Worm (Caenorhabditis elegans) whole organism, L2 larva: ENCODE measurements around the gene mca-3.

ENCODE experiments used
- ceh-16 ChIP-seq: fragments of 150-350 bp; optimal IDR thresholded peaks from 2 replicates; lab custom pipeline; 2014; ENCODE audit warnings: missing biosample characterization, missing genetic modification characterization
- ceh-82 ChIP-seq: fragments of 150-350 bp; optimal IDR thresholded peaks from 2 replicates; lab custom pipeline; 2014; ENCODE audit warnings: missing biosample characterization, missing genetic modification characterization
- elt-3 ChIP-seq: sonication (generic microtip); optimal IDR thresholded peaks from 2 replicates; lab custom pipeline; 2017; ENCODE audit warnings: missing biosample characterization, missing genetic modification characterization
- nhr-11 ChIP-seq: fragments of 150-350 bp; optimal IDR thresholded peaks from 2 replicates; lab custom pipeline; 2014; ENCODE audit warnings: missing biosample characterization, missing genetic modification characterization
- nhr-25 ChIP-seq: fragments of 150-350 bp; sonication (generic microtip); optimal IDR thresholded peaks from 3 replicates; lab custom pipeline; 2014; ENCODE audit warnings: missing biosample characterization, missing genetic modification characterization
- snpc-4 ChIP-seq: fragments of 150-350 bp; optimal IDR thresholded peaks from 2 replicates; lab custom pipeline; 2014; ENCODE audit warnings: missing biosample characterization, missing genetic modification characterization

DNA sequence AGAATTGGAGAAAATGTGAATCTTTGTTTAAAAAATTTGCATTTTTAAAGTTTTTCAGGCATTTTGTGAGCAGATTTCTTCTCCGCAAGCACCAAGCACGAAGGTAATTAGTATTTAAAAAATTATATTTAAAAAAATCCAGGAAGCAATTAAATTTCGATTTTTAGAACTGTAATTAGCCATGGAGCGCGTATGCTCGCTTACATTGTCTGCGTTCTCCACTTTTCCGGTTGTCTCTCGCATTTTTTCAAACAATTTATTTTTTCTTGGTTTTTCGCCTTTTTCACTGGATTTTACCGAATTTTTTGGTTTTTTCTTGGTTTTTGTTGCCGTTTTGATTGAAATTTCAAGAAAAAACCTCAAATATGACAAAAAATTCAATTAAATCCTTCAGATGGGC, 77.6 kb downstream of the mca-3 start:
- TF ChIP-seq snpc-4 (tag; lab: Kevin White, UChicago) (no peak), nhr-11 (no peak), ceh-16 (tag; lab: Kevin White, UChicago) (no peak), elt-3 (no peak), nhr-25 (tag; lab: Kevin White, UChicago) (no peak), ceh-82 (tag; lab: Kevin White, UChicago) (no peak)
